Worm (Caenorhabditis elegans) whole organism, L4 larva: Measurements from ENCODE around the gene tmed-1.

Experiments used
- mep-1 ChIP-seq: fragments of 150-350 bp; sonication (generic microtip); optimal IDR thresholded peaks from 3 replicates; lab custom pipeline; 2014; ENCODE audit warnings: missing biosample characterization, missing genetic modification characterization
- nhr-10 ChIP-seq: fragments of 150-350 bp; optimal IDR thresholded peaks from 2 replicates; lab custom pipeline; 2014; ENCODE audit warnings: missing biosample characterization, missing genetic modification characterization
- php-3 ChIP-seq: fragments of 200-800 bp; sonication (Bioruptor generic); IDR thresholded peaks from 2 replicates; pipeline ENCODE4 v1.3.6; 2022; ENCODE audit warnings: missing genetic modification reagents, missing genetic modification characterization, missing compliant biosample characterization
- skn-1 ChIP-seq: fragments of 150-350 bp; optimal IDR thresholded peaks from 2 replicates; lab custom pipeline; 2014; ENCODE audit warnings: missing biosample characterization, missing genetic modification characterization
- unc-62 ChIP-seq, 3 experiments: fragments of 150-350 bp in 1 of 3; sonication (generic microtip); optimal IDR thresholded peaks in 2 of 3; peaks in 1 of 3; 1 replicate in 1 of 3; 2 replicates in 2 of 3; lab custom pipeline; 2014 to 2017; ENCODE audit warnings: missing biosample characterization in 3 of 3, missing genetic modification characterization in 3 of 3, missing genetic modification reagents in 3 of 3, missing genotype in 1 of 3

- TF ChIP-seq mep-1 (no peak), skn-1 (tag; lab: Kevin White, UChicago) (no peak), nhr-10 (no peak), php-3 (GFP tag; lab: Robert Waterston, UW) (no peak), unc-62 (GFP tag; optimal IDR thresholded peaks at IDR 0.05 in 1 of 2; lab: Kevin White, UChicago) (no peak), unc-62 (tag; optimal IDR thresholded peaks at IDR 0.05; lab: Kevin White, UChicago) (no peak)
Measured at ce11 chrIV:12029074-12029473, 48.9 kb downstream of the tmed-1 start, which contains the start of gene tgn-38.
